Fruit fly (Drosophila melanogaster) whole organism, embryonic: Measurements from ENCODE around the gene Rbf2.

Source experiments
- Blimp-1 ChIP-seq: fragments of 200-800 bp; sonication (Bioruptor generic); optimal IDR thresholded peaks from 3 replicates; lab custom pipeline; 2018; ENCODE audit warnings: missing biosample characterization, missing genetic modification characterization, mild to moderate bottlenecking, moderate library complexity, missing genetic modification reagents
- CG10274 ChIP-seq: fragments of 200-800 bp; sonication (Bioruptor generic); optimal IDR thresholded peaks from 3 replicates; lab custom pipeline; 2017; ENCODE audit warnings: missing biosample characterization, mild to moderate bottlenecking, missing genetic modification characterization
- CG10321 ChIP-seq: fragments of 200-800 bp; sonication (Bioruptor generic); IDR thresholded peaks from 2 replicates; pipeline ENCODE4 v1.3.6; 2022; ENCODE audit warnings: missing biosample characterization, missing genetic modification characterization
- CG11723 ChIP-seq: fragments of 200-800 bp; sonication (Bioruptor generic); optimal IDR thresholded peaks from 2 replicates; lab custom pipeline; 2017; ENCODE audit warnings: missing biosample characterization, mild to moderate bottlenecking, missing genetic modification characterization
- CG12769 ChIP-seq: fragments of 200-800 bp; sonication (Bioruptor generic); optimal IDR thresholded peaks from 2 replicates; lab custom pipeline; 2019; ENCODE audit warnings: missing biosample characterization, mild to moderate bottlenecking, missing genetic modification characterization, moderate library complexity
- CG13424 ChIP-seq: fragments of 200-800 bp; sonication (Bioruptor generic); optimal IDR thresholded peaks from 2 replicates; lab custom pipeline; 2019; ENCODE audit warnings: missing biosample characterization, mild to moderate bottlenecking, missing genetic modification characterization, moderate library complexity
- CG14050 ChIP-seq: fragments of 200-800 bp; sonication (Bioruptor generic); IDR thresholded peaks from 3 replicates; pipeline ENCODE4 v1.3.6; 2022; ENCODE audit warnings: missing biosample characterization, missing genetic modification characterization
- CG15269 ChIP-seq: fragments of 200-800 bp; sonication (Bioruptor generic); optimal IDR thresholded peaks from 2 replicates; lab custom pipeline; 2018; ENCODE audit warnings: missing biosample characterization, mild to moderate bottlenecking, missing genetic modification characterization, moderate library complexity
- CG16813 ChIP-seq: fragments of 200-800 bp; sonication (Bioruptor generic); IDR thresholded peaks from 3 replicates; pipeline ENCODE4 v1.3.6; 2022; ENCODE audit warnings: missing biosample characterization, missing genetic modification characterization; ENCODE audit not compliant: partially characterized antibody
- CG17829 ChIP-seq: fragments of 200-800 bp; optimal IDR thresholded peaks from 2 replicates; lab custom pipeline; 2019; ENCODE audit warnings: missing biosample characterization, mild to moderate bottlenecking, missing genetic modification characterization, moderate library complexity
- CG18764 ChIP-seq: fragments of 200-800 bp; sonication (Bioruptor generic); optimal IDR thresholded peaks from 3 replicates; lab custom pipeline; 2016; ENCODE audit warnings: missing biosample characterization, missing genetic modification characterization
- CG2116 ChIP-seq: fragments of 200-800 bp; sonication (Bioruptor generic); optimal IDR thresholded peaks from 3 replicates; lab custom pipeline; 2018; ENCODE audit warnings: missing biosample characterization, mild to moderate bottlenecking, missing genetic modification characterization
- CG31441 ChIP-seq: fragments of 200-800 bp; sonication (Bioruptor generic); IDR thresholded peaks from 2 replicates; pipeline ENCODE4 v1.3.6; 2022; ENCODE audit warnings: missing biosample characterization, missing genetic modification characterization
- CG4617 ChIP-seq: fragments of 200-800 bp; sonication (Bioruptor generic); optimal IDR thresholded peaks from 3 replicates; lab custom pipeline; 2016; ENCODE audit warnings: missing biosample characterization, missing genetic modification characterization, borderline replicate concordance
- CG6654 ChIP-seq: fragments of 200-800 bp; sonication (Bioruptor generic); optimal IDR thresholded peaks from 2 replicates; lab custom pipeline; 2017; ENCODE audit warnings: missing biosample characterization, mild to moderate bottlenecking, missing genetic modification characterization
- CG7271 ChIP-seq: fragments of 200-800 bp; sonication (Bioruptor generic); optimal IDR thresholded peaks from 2 replicates; lab custom pipeline; 2018; ENCODE audit warnings: missing biosample characterization, mild to moderate bottlenecking, missing genetic modification characterization, moderate library complexity
- CG7745 ChIP-seq: fragments of 200-800 bp; sonication (Bioruptor generic); optimal IDR thresholded peaks from 2 replicates; lab custom pipeline; 2018; ENCODE audit warnings: missing biosample characterization, mild to moderate bottlenecking, missing genetic modification characterization, moderate library complexity
- CG7987 ChIP-seq: fragments of 200-800 bp; sonication (Bioruptor generic); optimal IDR thresholded peaks from 2 replicates; lab custom pipeline; 2018; ENCODE audit warnings: missing biosample characterization, mild to moderate bottlenecking, missing genetic modification characterization, moderate library complexity
- CG8281 ChIP-seq: fragments of 200-800 bp; sonication (Bioruptor generic); optimal IDR thresholded peaks from 2 replicates; lab custom pipeline; 2018; ENCODE audit warnings: missing biosample characterization, mild to moderate bottlenecking, missing genetic modification characterization, moderate library complexity
- CG9609 ChIP-seq: fragments of 200-800 bp; sonication (Bioruptor generic); optimal IDR thresholded peaks from 3 replicates; lab custom pipeline; 2016; ENCODE audit warnings: missing biosample characterization, missing genetic modification characterization
- Camta ChIP-seq: fragments of 200-800 bp; sonication (Bioruptor generic); optimal IDR thresholded peaks from 2 replicates; lab custom pipeline; 2016; ENCODE audit warnings: missing biosample characterization, missing genetic modification characterization
- Dbx ChIP-seq: fragments of 200-800 bp; sonication (Bioruptor generic); IDR thresholded peaks from 3 replicates; pipeline ENCODE4 v1.3.6; 2022; ENCODE audit warnings: missing biosample characterization, missing genetic modification characterization
- Dll ChIP-seq: fragments of 200-800 bp; sonication (Bioruptor generic); IDR thresholded peaks from 4 replicates; pipeline ENCODE4 v1.3.6; 2022; ENCODE audit warnings: missing biosample characterization, missing genetic modification characterization; ENCODE audit not compliant: partially characterized antibody
- Ets97D ChIP-seq: fragments of 200-800 bp; sonication (Bioruptor generic); optimal IDR thresholded peaks from 3 replicates; lab custom pipeline; 2016; ENCODE audit warnings: missing biosample characterization, missing genetic modification characterization
- GATAe ChIP-seq: fragments of 200-800 bp; sonication (Bioruptor generic); conservative IDR thresholded peaks from 2 replicates; pipeline ENCODE4 v1.3.6; 2022; ENCODE audit warnings: missing biosample characterization, missing genetic modification characterization
- HmgD ChIP-seq: fragments of 200-800 bp; sonication (Bioruptor generic); optimal IDR thresholded peaks from 3 replicates; lab custom pipeline; 2016; ENCODE audit warnings: missing biosample characterization, missing genetic modification characterization
- MESR4 ChIP-seq: fragments of 200-800 bp; sonication (Bioruptor generic); optimal IDR thresholded peaks from 2 replicates; lab custom pipeline; 2018; ENCODE audit warnings: missing biosample characterization, mild to moderate bottlenecking, missing genetic modification characterization, moderate library complexity
- MTF-1 ChIP-seq: fragments of 200-800 bp; sonication (Bioruptor generic); optimal IDR thresholded peaks from 2 replicates; lab custom pipeline; 2018; ENCODE audit warnings: missing biosample characterization, mild to moderate bottlenecking, missing genetic modification characterization, borderline replicate concordance
- Nf-YC ChIP-seq: fragments of 200-800 bp; optimal IDR thresholded peaks from 3 replicates; lab custom pipeline; 2019; ENCODE audit warnings: missing biosample characterization, mild to moderate bottlenecking, missing genetic modification characterization, moderate library complexity
- Sry-δ ChIP-seq: fragments of 200-800 bp; sonication (Bioruptor generic); optimal IDR thresholded peaks from 2 replicates; lab custom pipeline; 2016; ENCODE audit warnings: missing biosample characterization, missing genetic modification characterization
- Stat92E ChIP-seq, 3 experiments: fragments of >200 bp in 2 of 3; fragments of 200-800 bp in 1 of 3; sonication (Bioruptor generic) in 1 of 3; optimal IDR thresholded peaks; 2 replicates each; lab custom pipeline; 2017 to 2019; ENCODE audit warnings: missing biosample characterization in 3 of 3, missing genetic modification characterization in 3 of 3, mild to moderate bottlenecking in 1 of 3, moderate library complexity in 1 of 3
- YL-1 ChIP-seq: fragments of 200-800 bp; sonication (Bioruptor generic); optimal IDR thresholded peaks from 3 replicates; lab custom pipeline; 2017; ENCODE audit warnings: missing biosample characterization, mild to moderate bottlenecking, missing genetic modification characterization
- abd-A ChIP-seq: fragments of 200-800 bp; sonication (Bioruptor generic); optimal IDR thresholded peaks from 3 replicates; lab custom pipeline; 2019; ENCODE audit warnings: missing biosample characterization, mild to moderate bottlenecking, missing genetic modification characterization, moderate library complexity
- bcd ChIP-seq: fragments of 200-800 bp; sonication (Bioruptor generic); optimal IDR thresholded peaks from 2 replicates; lab custom pipeline; 2017; ENCODE audit warnings: missing biosample characterization, mild to moderate bottlenecking, missing genetic modification characterization
- br ChIP-seq: fragments of >200 bp; optimal IDR thresholded peaks from 2 replicates; lab custom pipeline; 2017
- chinmo ChIP-seq: fragments of 200-800 bp; sonication (Bioruptor generic); IDR thresholded peaks from 4 replicates; pipeline ENCODE4 v1.3.6; 2022; ENCODE audit warnings: missing biosample characterization, missing genetic modification characterization; ENCODE audit not compliant: partially characterized antibody
- dan ChIP-seq: fragments of 200-800 bp; sonication (Bioruptor generic); IDR thresholded peaks from 2 replicates; pipeline ENCODE4 v1.3.6; 2022; ENCODE audit warnings: missing biosample characterization, missing genetic modification characterization
- dmrt11E ChIP-seq: fragments of 200-800 bp; sonication (Bioruptor generic); optimal IDR thresholded peaks from 3 replicates; lab custom pipeline; 2018; ENCODE audit warnings: missing biosample characterization, mild to moderate bottlenecking, missing genetic modification characterization, moderate library complexity
- en ChIP-seq: fragments of 200-800 bp; sonication (Bioruptor generic); optimal IDR thresholded peaks from 2 replicates; lab custom pipeline; 2016; ENCODE audit warnings: missing biosample characterization, missing genetic modification characterization
- knrl ChIP-seq: fragments of 200-800 bp; sonication (Bioruptor generic); IDR thresholded peaks from 3 replicates; pipeline ENCODE4 v1.3.6; 2022; ENCODE audit warnings: missing biosample characterization, missing genetic modification characterization; ENCODE audit not compliant: partially characterized antibody
- lab ChIP-seq: fragments of 200-800 bp; sonication (Bioruptor generic); optimal IDR thresholded peaks from 3 replicates; lab custom pipeline; 2017; ENCODE audit warnings: missing biosample characterization, missing genetic modification characterization, mild to moderate bottlenecking, moderate library complexity, missing genetic modification reagents
- lola ChIP-seq, 3 experiments: fragments of >200 bp in 2 of 3; fragments of 200-800 bp in 1 of 3; sonication (Bioruptor generic) in 1 of 3; optimal IDR thresholded peaks; 2 replicates each; lab custom pipeline; 2017 to 2019; ENCODE audit warnings: missing biosample characterization in 3 of 3, missing genetic modification characterization in 3 of 3, mild to moderate bottlenecking in 1 of 3, moderate library complexity in 1 of 3
- mirr ChIP-seq: fragments of 200-800 bp; sonication (Bioruptor generic); optimal IDR thresholded peaks from 3 replicates; lab custom pipeline; 2018; ENCODE audit warnings: missing biosample characterization, mild to moderate bottlenecking, missing genetic modification characterization
- sc ChIP-seq, 3 experiments: fragments of >200 bp in 2 of 3; fragments of 200-800 bp in 1 of 3; sonication (Bioruptor generic) in 1 of 3; optimal IDR thresholded peaks; 2 replicates in 2 of 3; 3 replicates in 1 of 3; lab custom pipeline; 2017; ENCODE audit warnings: mild to moderate bottlenecking in 1 of 3, missing biosample characterization in 1 of 3, missing genetic modification characterization in 1 of 3, missing genetic modification reagents in 1 of 3
- sd ChIP-seq: fragments of 200-800 bp; sonication (Bioruptor generic); optimal IDR thresholded peaks from 3 replicates; lab custom pipeline; 2018; ENCODE audit warnings: missing biosample characterization, mild to moderate bottlenecking, missing genetic modification characterization, moderate library complexity
- sens-2 ChIP-seq: fragments of 200-800 bp; sonication (Bioruptor generic); IDR thresholded peaks from 2 replicates; pipeline ENCODE4 v1.3.6; 2022; ENCODE audit warnings: missing biosample characterization, missing genetic modification characterization
- trem ChIP-seq: fragments of 200-800 bp; optimal IDR thresholded peaks from 3 replicates; lab custom pipeline; 2019; ENCODE audit warnings: missing biosample characterization, mild to moderate bottlenecking, missing genetic modification characterization, moderate library complexity
- wor ChIP-seq: fragments of 200-800 bp; sonication (Bioruptor generic); IDR thresholded peaks from 2 replicates; pipeline ENCODE4 v1.3.6; 2022; ENCODE audit warnings: missing biosample characterization, missing genetic modification characterization
- z ChIP-seq: fragments of 200-800 bp; sonication (Bioruptor generic); IDR thresholded peaks from 3 replicates; pipeline ENCODE4 v1.3.6; 2022; ENCODE audit warnings: missing biosample characterization, missing genetic modification characterization

Gene Rbf2

dm6 chr3R:15985762-15986214, 20.5 kb downstream of the Rbf2 start, which contains the start of gene srp (continued):
- TF ChIP-seq CG8281 (tag; lab: Kevin White, UChicago) (no peak), abd-A (no peak), CG7987 (GFP tag; lab: Kevin White, UChicago) (no peak), Stat92E (GFP tag; optimal IDR thresholded peaks at IDR 0.05; lab: Kevin White, UChicago) (no peak), CG12769 (tag; lab: Kevin White, UChicago) (no peak), sd (tag; lab: Kevin White, UChicago) (peak; percentile 49), br (lab: Kevin White, UChicago) (no peak), Blimp-1 (GFP tag; lab: Kevin White, UChicago) (no peak), sc (optimal IDR thresholded peaks at IDR 0.05; lab: Kevin White, UChicago) (no peak), sc (GFP tag; optimal IDR thresholded peaks at IDR 0.05; lab: Kevin White, UChicago) (no peak), CG4617 (GFP tag; lab: Kevin White, UChicago) (no peak), CG13424 (tag; lab: Kevin White, UChicago) (no peak), lola (GFP tag; optimal IDR thresholded peaks at IDR 0.05; lab: Kevin White, UChicago) (no peak), CG6654 (no peak), MESR4 (GFP tag; lab: Kevin White, UChicago) (no peak), Dbx (no peak), bcd (GFP tag; lab: Kevin White, UChicago) (no peak), MTF-1 (GFP tag; lab: Kevin White, UChicago) (no peak), CG9609 (GFP tag; lab: Kevin White, UChicago) (no peak), CG10274 (GFP tag; lab: Kevin White, UChicago) (no peak), trem (tag; lab: Kevin White, UChicago) (no peak), dmrt11E (tag; lab: Kevin White, UChicago) (no peak), CG17829 (no peak), lab (peak; percentile 29), wor (GFP tag; lab: Robert Waterston, UW) (no peak), CG18764 (GFP tag; lab: Kevin White, UChicago) (no peak), z (GFP tag; lab: Robert Waterston, UW) (no peak), Camta (GFP tag; lab: Kevin White, UChicago) (no peak), CG11723 (GFP tag; lab: Kevin White, UChicago) (no peak), HmgD (GFP tag; lab: Kevin White, UChicago) (no peak), en (GFP tag; lab: Kevin White, UChicago) (no peak), YL-1 (GFP tag; lab: Kevin White, UChicago) (no peak), Sry-δ (GFP tag; lab: Kevin White, UChicago) (no peak), CG7271 (tag; lab: Kevin White, UChicago) (no peak), Nf-YC (tag; lab: Kevin White, UChicago) (peak; percentile 90), GATAe (GFP tag; lab: Robert Waterston, UW) (peak; percentile 99), CG16813 (GFP tag; lab: Robert Waterston, UW) (no peak), Ets97D (GFP tag; lab: Kevin White, UChicago) (no peak), sens-2 (GFP tag; lab: Robert Waterston, UW) (no peak), CG15269 (tag; lab: Kevin White, UChicago) (no peak), CG14050 (GFP tag; lab: Robert Waterston, UW) (no peak), CG10321 (GFP tag; lab: Robert Waterston, UW) (no peak), Dll (GFP tag; lab: Robert Waterston, UW) (no peak), chinmo (GFP tag; lab: Robert Waterston, UW) (0 out of 4 replicates have a peak, but pooled peaks have one; percentile 42), dan (GFP tag; lab: Robert Waterston, UW) (no peak), mirr (GFP tag; lab: Kevin White, UChicago) (peak; percentile 86), CG31441 (GFP tag; lab: Robert Waterston, UW) (no peak), knrl (GFP tag; lab: Robert Waterston, UW) (no peak), CG2116 (GFP tag; lab: Kevin White, UChicago) (no peak), CG7745 (tag; lab: Kevin White, UChicago) (no peak)
